Worm (Caenorhabditis elegans) whole organism, young adult: Measurements from ENCODE around the gene tag-234.
A peak's percentile ranks its signal among the peaks of the same experiment; 100 is the strongest.

ENCODE experiments used
- B0019.2 ChIP-seq: fragments of 200-800 bp; sonication (Bioruptor generic); conservative IDR thresholded peaks from 2 replicates; pipeline ENCODE4 v1.3.6; 2022; ENCODE audit warnings: missing genetic modification reagents, missing genetic modification characterization, missing compliant biosample characterization
- B0035.1 ChIP-seq: sonication (generic microtip); optimal IDR thresholded peaks from 2 replicates; lab custom pipeline; 2016; ENCODE audit warnings: missing genetic modification characterization, mild to moderate bottlenecking, missing compliant biosample characterization, missing genotype, missing genetic modification reagents
- C17E4.6 ChIP-seq: fragments of 200-800 bp; sonication (Bioruptor generic); IDR thresholded peaks from 2 replicates; pipeline ENCODE4 v1.3.6; 2022; ENCODE audit warnings: missing genetic modification reagents, missing genetic modification characterization, missing compliant biosample characterization
- D2030.7 ChIP-seq: fragments of 200-800 bp; sonication (Bioruptor generic); IDR thresholded peaks from 2 replicates; pipeline ENCODE4 v1.3.6; 2022; ENCODE audit warnings: missing genetic modification reagents, missing genetic modification characterization, missing compliant biosample characterization
- F10E7.11 ChIP-seq: sonication (generic microtip); optimal IDR thresholded peaks from 2 replicates; lab custom pipeline; 2017; ENCODE audit warnings: mild to moderate bottlenecking, missing genetic modification characterization, moderate library complexity, missing compliant biosample characterization
- F23B12.7 ChIP-seq: sonication (generic microtip); optimal IDR thresholded peaks from 2 replicates; lab custom pipeline; 2017; ENCODE audit warnings: missing genetic modification characterization, mild to moderate bottlenecking, missing compliant biosample characterization, antibody characterized with exemption, moderate library complexity; ENCODE audit not compliant: insufficient read depth
- F33H1.4 ChIP-seq: fragments of 200-800 bp; sonication (Bioruptor generic); IDR thresholded peaks from 2 replicates; pipeline ENCODE4 v1.3.6; 2022; ENCODE audit warnings: missing genetic modification reagents, missing genetic modification characterization, missing compliant biosample characterization
- aptf-3 ChIP-seq: fragments of 200-800 bp; sonication (Bioruptor generic); IDR thresholded peaks from 2 replicates; pipeline ENCODE4 v1.3.6; 2022; ENCODE audit warnings: missing genetic modification characterization, missing compliant biosample characterization
- athp-1 ChIP-seq: sonication (generic microtip); optimal IDR thresholded peaks from 2 replicates; lab custom pipeline; 2017; ENCODE audit warnings: mild to moderate bottlenecking, missing genetic modification characterization, missing compliant biosample characterization
- attf-3 ChIP-seq: fragments of 200-800 bp; sonication (Bioruptor generic); conservative IDR thresholded peaks from 2 replicates; pipeline ENCODE4 v1.3.6; 2022; ENCODE audit warnings: missing genetic modification reagents, missing genetic modification characterization, missing compliant biosample characterization
- ccch-3 ChIP-seq: fragments of 200-800 bp; sonication (Bioruptor generic); optimal IDR thresholded peaks from 2 replicates; lab custom pipeline; 2018; ENCODE audit warnings: mild to moderate bottlenecking, missing genetic modification characterization, missing compliant biosample characterization
- ceh-91 ChIP-seq: fragments of 200-800 bp; sonication (Bioruptor generic); IDR thresholded peaks from 2 replicates; pipeline ENCODE4 v1.3.6; 2022; ENCODE audit warnings: missing genetic modification reagents, missing genetic modification characterization, missing compliant biosample characterization
- dpl-1 ChIP-seq: fragments of 150-350 bp; optimal IDR thresholded peaks from 2 replicates; lab custom pipeline; 2014; ENCODE audit warnings: missing biosample characterization, missing genetic modification reagents, missing genetic modification characterization
- ekl-4 ChIP-seq: fragments of 200-800 bp; sonication (Bioruptor generic); IDR thresholded peaks from 2 replicates; pipeline ENCODE4 v1.3.6; 2022; ENCODE audit warnings: missing genetic modification reagents, missing genetic modification characterization, missing compliant biosample characterization
- gei-17 ChIP-seq: fragments of 200-800 bp; sonication (Bioruptor generic); optimal IDR thresholded peaks from 2 replicates; lab custom pipeline; 2018; ENCODE audit warnings: mild to moderate bottlenecking, missing genetic modification characterization, missing compliant biosample characterization
- hlh-12 ChIP-seq: sonication (generic microtip); optimal IDR thresholded peaks from 2 replicates; lab custom pipeline; 2016; ENCODE audit warnings: missing genetic modification characterization, missing compliant biosample characterization
- hlh-26 ChIP-seq: fragments of 200-800 bp; sonication (Bioruptor generic); conservative IDR thresholded peaks from 2 replicates; pipeline ENCODE4 v1.3.6; 2022; ENCODE audit warnings: missing genetic modification reagents, missing genetic modification characterization, missing compliant biosample characterization
- hsf-1 ChIP-seq: fragments of 200-800 bp; sonication (Bioruptor generic); IDR thresholded peaks from 2 replicates; pipeline ENCODE4 v1.3.6; 2022; ENCODE audit warnings: missing genetic modification reagents, missing genetic modification characterization, missing compliant biosample characterization
- let-607 ChIP-seq, 2 experiments: fragments of 200-800 bp in 1 of 2; sonication (Bioruptor generic) in 1 of 2; sonication (generic microtip) in 1 of 2; optimal IDR thresholded peaks; 2 replicates each; lab custom pipeline; 2016 to 2018; ENCODE audit warnings: mild to moderate bottlenecking in 2 of 2, missing compliant biosample characterization in 2 of 2, missing genetic modification characterization in 2 of 2, moderate library complexity in 2 of 2, missing genotype in 1 of 2
- lin-40 ChIP-seq: sonication (generic microtip); optimal IDR thresholded peaks from 2 replicates; lab custom pipeline; 2016; ENCODE audit warnings: missing genetic modification characterization, mild to moderate bottlenecking, missing compliant biosample characterization, missing genotype, missing genetic modification reagents
- lin-54 ChIP-seq: fragments of 200-800 bp; sonication (Bioruptor generic); optimal IDR thresholded peaks from 2 replicates; lab custom pipeline; 2018; ENCODE audit warnings: mild to moderate bottlenecking, missing genetic modification characterization, missing compliant biosample characterization
- lir-1 ChIP-seq: fragments of 200-800 bp; sonication (Bioruptor generic); conservative IDR thresholded peaks from 2 replicates; pipeline ENCODE4 v1.3.6; 2022; ENCODE audit warnings: missing genetic modification reagents, missing genetic modification characterization, missing compliant biosample characterization
- lsl-1 ChIP-seq: fragments of 200-800 bp; sonication (Bioruptor generic); optimal IDR thresholded peaks from 2 replicates; lab custom pipeline; 2018; ENCODE audit warnings: mild to moderate bottlenecking, missing genetic modification characterization, moderate library complexity, missing compliant biosample characterization
- lsy-27 ChIP-seq: sonication (generic microtip); optimal IDR thresholded peaks from 2 replicates; lab custom pipeline; 2017; ENCODE audit warnings: missing genetic modification characterization, mild to moderate bottlenecking, missing compliant biosample characterization, antibody characterized with exemption, missing genotype, borderline replicate concordance; ENCODE audit not compliant: insufficient read depth
- madf-10 ChIP-seq: sonication (generic microtip); optimal IDR thresholded peaks from 2 replicates; lab custom pipeline; 2016; ENCODE audit warnings: mild to moderate bottlenecking, missing genetic modification characterization, missing compliant biosample characterization
- madf-8 ChIP-seq: fragments of 200-800 bp; sonication (Bioruptor generic); conservative IDR thresholded peaks from 2 replicates; pipeline ENCODE4 v1.3.6; 2022; ENCODE audit warnings: missing genetic modification reagents, missing genetic modification characterization, missing compliant biosample characterization
- mcd-1 ChIP-seq: fragments of 200-800 bp; sonication (Bioruptor generic); IDR thresholded peaks from 2 replicates; pipeline ENCODE4 v1.3.6; 2022; ENCODE audit warnings: missing genetic modification reagents, missing genetic modification characterization, missing compliant biosample characterization
- nfya-2 ChIP-seq: fragments of 200-800 bp; sonication (Bioruptor generic); IDR thresholded peaks from 2 replicates; pipeline ENCODE4 v1.3.6; 2022; ENCODE audit warnings: missing genetic modification reagents, missing genetic modification characterization, missing compliant biosample characterization
- nfyb-1 ChIP-seq: fragments of 200-800 bp; sonication (Bioruptor generic); IDR thresholded peaks from 2 replicates; pipeline ENCODE4 v1.3.6; 2022; ENCODE audit warnings: missing genetic modification reagents, missing genetic modification characterization, missing compliant biosample characterization
- nhr-179 ChIP-seq: sonication (generic microtip); optimal IDR thresholded peaks from 2 replicates; lab custom pipeline; 2016; ENCODE audit warnings: mild to moderate bottlenecking, missing genetic modification characterization, missing compliant biosample characterization
- nhr-80 ChIP-seq: sonication (generic microtip); optimal IDR thresholded peaks from 2 replicates; lab custom pipeline; 2016; ENCODE audit warnings: missing genetic modification characterization, missing compliant biosample characterization
- pbrm-1 ChIP-seq: fragments of 200-800 bp; sonication (Bioruptor generic); IDR thresholded peaks from 2 replicates; pipeline ENCODE4 v1.3.6; 2022; ENCODE audit warnings: missing genetic modification reagents, missing genetic modification characterization, missing compliant biosample characterization
- rec-8 ChIP-seq, 2 experiments: sonication (generic microtip); optimal IDR thresholded peaks; 2 replicates each; lab custom pipeline; 2016; ENCODE audit warnings: mild to moderate bottlenecking in 2 of 2, missing genetic modification characterization in 2 of 2, missing genetic modification reagents in 2 of 2, missing genotype in 2 of 2, missing biosample characterization in 1 of 2, missing compliant biosample characterization in 1 of 2, moderate library complexity in 1 of 2
- rpc-1 ChIP-seq, 2 experiments: fragments of 150-350 bp in 1 of 2; sonication (generic microtip) in 1 of 2; optimal IDR thresholded peaks; 2 replicates each; lab custom pipeline; 2014 to 2018; ENCODE audit warnings: missing biosample characterization in 1 of 2, missing genetic modification characterization in 1 of 2, missing genetic modification reagents in 1 of 2, missing genotype in 1 of 2
- unc-62 ChIP-seq: fragments of 150-350 bp; optimal IDR thresholded peaks from 2 replicates; lab custom pipeline; 2014; ENCODE audit warnings: missing biosample characterization, missing genetic modification reagents, missing genetic modification characterization
- xnd-1 ChIP-seq: sonication (generic microtip); optimal IDR thresholded peaks from 2 replicates; lab custom pipeline; 2016; ENCODE audit warnings: missing genotype, missing genetic modification reagents, missing genetic modification characterization, missing compliant biosample characterization
- zfh-2 ChIP-seq: fragments of 200-800 bp; sonication (Bioruptor generic); conservative IDR thresholded peaks from 2 replicates; pipeline ENCODE4 v1.3.6; 2022; ENCODE audit warnings: missing genetic modification reagents, missing genetic modification characterization, missing compliant biosample characterization
- zim-3 ChIP-seq: sonication (generic microtip); optimal IDR thresholded peaks from 2 replicates; lab custom pipeline; 2017; ENCODE audit warnings: mild to moderate bottlenecking, missing genetic modification characterization, moderate library complexity, missing compliant biosample characterization
- ztf-25 ChIP-seq: fragments of 200-800 bp; sonication (Bioruptor generic); IDR thresholded peaks from 2 replicates; pipeline ENCODE4 v1.3.6; 2022; ENCODE audit warnings: missing genetic modification reagents, missing genetic modification characterization, missing compliant biosample characterization
- ztf-26 ChIP-seq: sonication (generic microtip); optimal IDR thresholded peaks from 2 replicates; lab custom pipeline; 2017; ENCODE audit warnings: missing genetic modification characterization, missing compliant biosample characterization

Gene tag-234

ce11 chrII:5873564-5874070 is 9.6 kb downstream of the tag-234 start, which contains the start of gene tex-2 (continued):
- TF ChIP-seq hsf-1 (no peak), athp-1 (tag; lab: Kevin White, UChicago) (no peak), C17E4.6 (GFP tag; lab: Robert Waterston, UW) (no peak), B0019.2 (GFP tag; lab: Robert Waterston, UW) (no peak), aptf-3 (GFP tag; lab: Robert Waterston, UW) (no peak), ceh-91 (no peak), ztf-25 (GFP tag; lab: Robert Waterston, UW) (no peak), unc-62 (GFP tag; lab: Kevin White, UChicago) (no peak), zim-3 (tag; lab: Kevin White, UChicago) (no peak), lin-54 (GFP tag; lab: Kevin White, UChicago) (peak; percentile 20), dpl-1 (GFP tag; lab: Kevin White, UChicago) (no peak), gei-17 (GFP tag; lab: Kevin White, UChicago) (no peak), nhr-80 (tag; lab: Kevin White, UChicago) (peak; percentile 84), F33H1.4 (no peak), lir-1 (GFP tag; lab: Robert Waterston, UW) (no peak), rpc-1 (optimal IDR thresholded peaks at IDR 0.05; lab: Kevin White, UChicago) (no peak), rpc-1 (tag; optimal IDR thresholded peaks at IDR 0.05; lab: Kevin White, UChicago) (no peak), pbrm-1 (GFP tag; lab: Robert Waterston, UW) (peak; percentile 47; the same call in 1 of the 2 replicates), hlh-26 (no peak), nhr-179 (no peak), let-607 (tag; optimal IDR thresholded peaks at IDR 0.05; lab: Kevin White, UChicago) (peak in 1 of 2 experiments; percentile 12), zfh-2 (GFP tag; lab: Robert Waterston, UW) (peak; percentile 33; the same call in 1 of the 2 replicates), F10E7.11 (no peak), B0035.1 (no peak), ztf-26 (tag; lab: Kevin White, UChicago) (no peak), xnd-1 (tag; lab: Kevin White, UChicago) (no peak), attf-3 (GFP tag; lab: Robert Waterston, UW) (no peak), ccch-3 (GFP tag; lab: Kevin White, UChicago) (no peak), nfyb-1 (GFP tag; lab: Robert Waterston, UW) (no peak), lin-40 (tag; lab: Kevin White, UChicago) (no peak), nfya-2 (GFP tag; lab: Robert Waterston, UW) (no peak), lsy-27 (peak; percentile 14), mcd-1 (peak; percentile 85), madf-8 (GFP tag; lab: Robert Waterston, UW) (no peak), F23B12.7 (tag; lab: Kevin White, UChicago) (peak; percentile 48), rec-8 (tag; optimal IDR thresholded peaks at IDR 0.05; lab: Kevin White, UChicago) (no peak), D2030.7 (GFP tag; lab: Robert Waterston, UW) (peak; percentile 39; the same call in 1 of the 2 replicates), hlh-12 (tag; lab: Kevin White, UChicago) (no peak), madf-10 (tag; lab: Kevin White, UChicago) (no peak), ekl-4 (no peak), lsl-1 (GFP tag; lab: Kevin White, UChicago) (peak; percentile 15)
